Fruit fly (Drosophila melanogaster): ENCODE data around the gene CG9265.

- TF ChIP-seq CG8478 (optimal IDR thresholded peaks at IDR 0.05) (no peak), Dll (optimal IDR thresholded peaks at IDR 0.05) (no peak), EcR (GFP tag; optimal IDR thresholded peaks at IDR 0.05) (no peak), pan (optimal IDR thresholded peaks at IDR 0.05) (no peak)
Observed at dm6 chr2L:21040719-21041118, 30.6 kb downstream of the CG9265 start.
